Fruit fly (Drosophila melanogaster): ENCODE results near the gene CG7017.

CG7017 gene

dm6 chr3L:20221412-20221864 is 9.5 kb upstream of the CG7017 start, which contains the start of gene CG17145:
Gene CG17145, plus strand, starts transcription at chr3L:20221814.
- TF ChIP-seq CrebA (GFP tag; optimal IDR thresholded peaks at IDR 0.05; ENCODE audit: borderline replicate concordance) (no peak), HLH106 (tag; optimal IDR thresholded peaks at IDR 0.05) (no peak), Dif (GFP tag; optimal IDR thresholded peaks at IDR 0.05; ENCODE audit: partially characterized antibody) (no peak), Myc (optimal IDR thresholded peaks at IDR 0.05) (no peak), h (GFP tag; optimal IDR thresholded peaks at IDR 0.05) (no peak), foxo (GFP tag; optimal IDR thresholded peaks at IDR 0.05) (no peak), GATAd (GFP tag; optimal IDR thresholded peaks at IDR 0.05) (no peak), Hnf4 (GFP tag; optimal IDR thresholded peaks at IDR 0.05) (no peak), Hr83 (GFP tag; optimal IDR thresholded peaks at IDR 0.05; ENCODE audit: poor library complexity, severe bottlenecking) (no peak), lola (GFP tag; optimal IDR thresholded peaks at IDR 0.05) (no peak), Dfd (GFP tag; optimal IDR thresholded peaks at IDR 0.05) (no peak), dmrt93B (GFP tag; optimal IDR thresholded peaks at IDR 0.05) (no peak), ey (GFP tag; optimal IDR thresholded peaks at IDR 0.05) (no peak), Sp1 (GFP tag; optimal IDR thresholded peaks at IDR 0.05) (no peak), OdsH (GFP tag; optimal IDR thresholded peaks at IDR 0.05) (no peak), usp (GFP tag; optimal IDR thresholded peaks at IDR 0.05) (no peak), brk (GFP tag; optimal IDR thresholded peaks at IDR 0.05) (no peak), CG32264 (GFP tag; optimal IDR thresholded peaks at IDR 0.05) (no peak)

dm6 chr3L:20220918-20221317 is 9.0 kb upstream of the CG7017 start:
- no peak for TF ChIP-seq fru (GFP tag; optimal IDR thresholded peaks at IDR 0.05)
- no peak for TF ChIP-seq br (GFP tag; optimal IDR thresholded peaks at IDR 0.05)
- no peak for TF ChIP-seq OdsH (GFP tag; optimal IDR thresholded peaks at IDR 0.05)
- TF ChIP-seq Vsx2 (GFP tag; optimal IDR thresholded peaks at IDR 0.05; ENCODE audit: partially characterized antibody) = peak; percentile 20
- no peak for TF ChIP-seq usp (GFP tag; optimal IDR thresholded peaks at IDR 0.05)
- TF ChIP-seq rgr (GFP tag; optimal IDR thresholded peaks at IDR 0.05) = no peak
- peak; percentile 72 for TF ChIP-seq Myc (optimal IDR thresholded peaks at IDR 0.05)
- no peak for TF ChIP-seq GATAd (GFP tag; optimal IDR thresholded peaks at IDR 0.05)
- peak; percentile 72 for TF ChIP-seq N (GFP tag; optimal IDR thresholded peaks at IDR 0.05)
- no peak for TF ChIP-seq pan (optimal IDR thresholded peaks at IDR 0.05)
- no peak for TF ChIP-seq CG32264 (GFP tag; optimal IDR thresholded peaks at IDR 0.05)
- TF ChIP-seq Dif (GFP tag; optimal IDR thresholded peaks at IDR 0.05; ENCODE audit: partially characterized antibody) = peak; percentile 11
- no peak for TF ChIP-seq Abd-B (GFP tag; optimal IDR thresholded peaks at IDR 0.05)
- no peak for TF ChIP-seq sage (GFP tag; optimal IDR thresholded peaks at IDR 0.05)

dm6 chr3L:20220374-20220773 is 8.5 kb upstream of the CG7017 start, which contains the start of gene CG6933:
Gene CG6933, minus strand, starts transcription at chr3L:20220420.
- TF ChIP-seq dmrt93B (GFP tag; optimal IDR thresholded peaks at IDR 0.05) (no peak), GATAd (GFP tag; optimal IDR thresholded peaks at IDR 0.05) (no peak), Sp1 (GFP tag; optimal IDR thresholded peaks at IDR 0.05) (no peak), h (GFP tag; optimal IDR thresholded peaks at IDR 0.05) (no peak), woc (GFP tag; optimal IDR thresholded peaks at IDR 0.05) (no peak), Hr78 (GFP tag; optimal IDR thresholded peaks at IDR 0.05) (no peak), Dfd (GFP tag; optimal IDR thresholded peaks at IDR 0.05) (no peak), OdsH (GFP tag; optimal IDR thresholded peaks at IDR 0.05) (no peak), CG9705 (GFP tag; optimal IDR thresholded peaks at IDR 0.05) (no peak), tai (GFP tag; optimal IDR thresholded peaks at IDR 0.05) (no peak), sage (GFP tag; optimal IDR thresholded peaks at IDR 0.05) (no peak)

dm6 chr3L:20209896-20210295 is 2.0 kb downstream of the CG7017 start:
- TF ChIP-seq Jra (GFP tag; optimal IDR thresholded peaks at IDR 0.05) = no peak

dm6 chr3L:20209092-20209491 is 2.8 kb downstream of the CG7017 start:
- TF ChIP-seq h (GFP tag; optimal IDR thresholded peaks at IDR 0.05) (peak; percentile 64), fru (GFP tag; optimal IDR thresholded peaks at IDR 0.05) (no peak), Rel (GFP tag; optimal IDR thresholded peaks at IDR 0.05) (no peak), Rel (tag; optimal IDR thresholded peaks at IDR 0.05) (peak; percentile 73), woc (GFP tag; optimal IDR thresholded peaks at IDR 0.05) (no peak), Hr78 (GFP tag; optimal IDR thresholded peaks at IDR 0.05) (no peak)

Data from whole organism, wandering third instar larva.